Fruit fly (Drosophila melanogaster): ENCODE results near the gene Liprin-alpha.

Gene Liprin-alpha

DNA sequence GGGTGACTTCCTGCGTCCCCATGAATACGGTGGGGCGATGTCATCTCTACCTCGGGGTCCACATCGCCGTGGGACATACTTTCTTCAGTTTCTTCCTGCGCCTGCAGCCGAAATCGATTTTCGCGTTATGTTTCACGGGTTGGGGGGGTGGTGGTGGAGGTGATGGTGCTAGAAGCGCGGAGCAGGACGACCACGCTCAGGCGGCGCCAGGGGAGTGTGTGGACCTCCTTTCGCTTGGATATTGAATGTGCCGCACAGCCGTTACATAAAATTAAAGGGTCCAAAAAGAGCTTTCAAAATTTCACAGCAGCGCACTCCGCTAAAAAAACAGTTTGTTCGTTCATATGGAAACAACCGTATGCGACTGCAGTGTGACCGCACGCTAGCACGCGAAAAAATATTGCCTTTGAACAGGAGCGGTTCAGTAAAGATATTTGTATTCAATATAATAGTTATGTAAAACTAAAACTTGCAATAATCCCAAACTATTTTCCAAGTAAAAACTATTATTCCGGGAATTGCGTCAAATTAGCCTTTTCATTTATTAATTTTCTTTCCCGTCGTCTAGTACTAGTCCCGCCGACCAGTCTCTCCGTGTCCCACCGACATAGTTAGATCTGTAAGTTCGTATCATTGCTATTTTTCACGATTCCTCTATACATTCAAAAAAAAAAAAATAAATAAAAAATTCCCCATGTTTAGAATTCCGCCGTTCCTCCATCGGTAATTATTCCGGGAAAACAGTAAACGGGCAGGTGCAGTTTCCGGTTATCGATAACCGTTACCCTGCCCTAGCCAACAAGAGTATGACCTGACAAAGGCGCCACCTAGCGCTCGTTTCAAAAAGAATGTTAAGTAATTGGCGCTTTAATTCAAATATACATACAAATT lies 39.5 kb upstream of the Liprin-alpha start, which contains the start of gene Nhe3 (continued):
- TF ChIP-seq CG9139 (GFP tag; optimal IDR thresholded peaks at IDR 0.05) (no peak), Ets96B (tag; optimal IDR thresholded peaks at IDR 0.05) (no peak), Sox14 (GFP tag; optimal IDR thresholded peaks at IDR 0.05) (peak; percentile 84), CG6792 (GFP tag; optimal IDR thresholded peaks at IDR 0.05) (peak; percentile 79), CG6854 (GFP tag; optimal IDR thresholded peaks at IDR 0.05) (peak; percentile 9), CG6163 (GFP tag; IDR thresholded peaks at IDR 0.05) (peak; percentile 80; the same call in 2 of the 3 replicates), pdm3 (GFP tag; optimal IDR thresholded peaks at IDR 0.05) (peak; percentile 32), CG8119 (GFP tag; IDR thresholded peaks at IDR 0.05) (no peak; the same call in 2 of the 3 replicates), CG8319 (GFP tag; optimal IDR thresholded peaks at IDR 0.05) (peak; percentile 70), OdsH (GFP tag; optimal IDR thresholded peaks at IDR 0.05) (no peak), CG11294 (GFP tag; IDR thresholded peaks at IDR 0.05) (peak; percentile 62; the same call in 1 of the 2 replicates), Gug (GFP tag; IDR thresholded peaks at IDR 0.05) (peak; percentile 40), CG10631 (GFP tag; optimal IDR thresholded peaks at IDR 0.05) (no peak), Hr39 (GFP tag; optimal IDR thresholded peaks at IDR 0.05) (peak; percentile 86), Met (GFP tag; optimal IDR thresholded peaks at IDR 0.05) (peak; percentile 27), CG31627 (GFP tag; optimal IDR thresholded peaks at IDR 0.05) (peak; percentile 85), CG4318 (GFP tag; optimal IDR thresholded peaks at IDR 0.05) (no peak), CG15336 (GFP tag; IDR thresholded peaks at IDR 0.05) (peak; percentile 61; the same call in 1 of the 2 replicates), CG11902 (GFP tag; optimal IDR thresholded peaks at IDR 0.05) (peak; percentile 94), acj6 (GFP tag; optimal IDR thresholded peaks at IDR 0.05) (peak; percentile 82), spab (GFP tag; optimal IDR thresholded peaks at IDR 0.05) (no peak), Ets21C (GFP tag; optimal IDR thresholded peaks at IDR 0.05) (peak; percentile 73), dsx (GFP tag; optimal IDR thresholded peaks at IDR 0.05; ENCODE audit: poor library complexity, severe bottlenecking) (no peak), Eip93F (GFP tag; optimal IDR thresholded peaks at IDR 0.05) (peak; percentile 25), Blimp-1 (GFP tag; optimal IDR thresholded peaks at IDR 0.05) (peak; percentile 42), dac (GFP tag; optimal IDR thresholded peaks at IDR 0.05) (peak; percentile 45), CG1621 (tag; optimal IDR thresholded peaks at IDR 0.05) (peak; percentile 85), svp (GFP tag) (peak; percentile 87), Smox (GFP tag; optimal IDR thresholded peaks at IDR 0.05) (no peak), eg (GFP tag; IDR thresholded peaks at IDR 0.05) (peak; percentile 80)

DNA sequence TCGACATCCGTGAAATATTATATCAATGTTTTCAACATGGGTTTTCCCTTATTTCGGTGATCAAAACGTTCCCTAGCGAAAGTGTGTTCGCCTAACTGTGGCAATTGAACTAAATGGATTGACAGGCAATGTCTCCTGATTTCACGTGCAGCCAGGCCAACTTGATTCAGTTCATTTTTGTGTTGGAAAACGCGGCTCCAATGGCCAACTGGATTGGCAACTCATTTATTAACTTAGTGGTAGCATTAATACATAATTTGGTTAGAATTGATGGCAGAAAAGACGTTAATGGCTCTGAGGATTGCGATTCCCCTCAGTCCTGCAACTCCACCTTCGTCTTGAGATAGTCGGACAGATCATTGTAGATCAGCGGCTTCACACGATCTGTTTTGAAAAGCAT lies 37.1 kb upstream of the Liprin-alpha start, which contains the start of gene CG11327:
CG11327 (minus strand) TSS at position 101 of the 400 bp plus-strand sequence.
- no peak for TF ChIP-seq CG15336 (GFP tag; IDR thresholded peaks at IDR 0.05)
- no peak for TF ChIP-seq Lpt (GFP tag; optimal IDR thresholded peaks at IDR 0.05)
- no peak for TF ChIP-seq acj6 (GFP tag; optimal IDR thresholded peaks at IDR 0.05)
- no peak for TF ChIP-seq dsx (GFP tag; optimal IDR thresholded peaks at IDR 0.05; ENCODE audit: poor library complexity, severe bottlenecking)
- TF ChIP-seq CG6808 (GFP tag; optimal IDR thresholded peaks at IDR 0.05): no peak
- TF ChIP-seq fd59A (GFP tag; optimal IDR thresholded peaks at IDR 0.05): no peak

DNA sequence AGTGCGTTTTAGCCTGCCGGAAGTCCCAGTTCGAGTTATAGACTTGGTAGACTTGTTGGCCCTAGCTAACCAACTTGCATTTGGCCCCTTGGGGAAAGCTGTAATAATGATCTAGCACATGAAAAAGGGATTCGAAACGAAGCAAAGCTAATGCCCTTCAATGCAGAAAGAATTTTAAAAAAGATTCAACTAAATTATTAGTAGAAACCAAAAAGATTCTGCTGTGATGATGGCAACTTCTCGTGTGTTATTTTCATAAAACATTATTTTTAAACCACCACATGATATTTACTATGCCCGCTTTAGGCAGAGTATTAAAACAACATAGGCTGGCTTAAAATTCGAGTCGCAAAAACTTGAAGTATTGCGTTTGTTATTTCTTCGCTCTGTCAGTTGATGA lies 31.7 kb upstream of the Liprin-alpha start:
- no peak for TF ChIP-seq CG1621 (tag; optimal IDR thresholded peaks at IDR 0.05)
- no peak for TF ChIP-seq fd59A (GFP tag; optimal IDR thresholded peaks at IDR 0.05)
- TF ChIP-seq Ets96B (tag; optimal IDR thresholded peaks at IDR 0.05): peak; percentile 8
- peak; percentile 31 for TF ChIP-seq Eip78C (GFP tag)
- TF ChIP-seq CG10669 (GFP tag; optimal IDR thresholded peaks at IDR 0.05): peak; percentile 14
- no peak for TF ChIP-seq CG3032 (tag; optimal IDR thresholded peaks at IDR 0.05)
- TF ChIP-seq CG10631 (GFP tag; optimal IDR thresholded peaks at IDR 0.05): peak; percentile 36
- TF ChIP-seq Hr39 (GFP tag; optimal IDR thresholded peaks at IDR 0.05): peak; percentile 15
- TF ChIP-seq Lpt (GFP tag; optimal IDR thresholded peaks at IDR 0.05): no peak
- peak; percentile 27 for TF ChIP-seq pdm3 (GFP tag; optimal IDR thresholded peaks at IDR 0.05)
- no peak for TF ChIP-seq ss (GFP tag; optimal IDR thresholded peaks at IDR 0.05)
- TF ChIP-seq acj6 (GFP tag; optimal IDR thresholded peaks at IDR 0.05): peak; percentile 20
- no peak for TF ChIP-seq lz (GFP tag; optimal IDR thresholded peaks at IDR 0.05)
- TF ChIP-seq CG6854 (GFP tag; optimal IDR thresholded peaks at IDR 0.05): no peak
- TF ChIP-seq CG9139 (GFP tag; optimal IDR thresholded peaks at IDR 0.05): no peak
- TF ChIP-seq CG8119 (GFP tag; IDR thresholded peaks at IDR 0.05): peak; percentile 48; the same call in 1 of the 3 replicates
- TF ChIP-seq Smox (GFP tag; optimal IDR thresholded peaks at IDR 0.05): peak; percentile 1
- no peak for TF ChIP-seq dsx (GFP tag; optimal IDR thresholded peaks at IDR 0.05; ENCODE audit: poor library complexity, severe bottlenecking)
- TF ChIP-seq svp (GFP tag): no peak
- no peak for TF ChIP-seq net (GFP tag; optimal IDR thresholded peaks at IDR 0.05)
- no peak for TF ChIP-seq Hr38 (GFP tag; optimal IDR thresholded peaks at IDR 0.05)
- TF ChIP-seq esn (GFP tag; optimal IDR thresholded peaks at IDR 0.05): no peak
- no peak for TF ChIP-seq CG6276 (GFP tag; optimal IDR thresholded peaks at IDR 0.05)
- no peak for TF ChIP-seq CG4318 (GFP tag; optimal IDR thresholded peaks at IDR 0.05)
- peak; percentile 39; the same call in 1 of the 2 replicates for TF ChIP-seq CG15336 (GFP tag; IDR thresholded peaks at IDR 0.05)
- TF ChIP-seq OdsH (GFP tag; optimal IDR thresholded peaks at IDR 0.05): peak; percentile 22
- TF ChIP-seq Ets21C (GFP tag; optimal IDR thresholded peaks at IDR 0.05): no peak
- TF ChIP-seq CG3919 (GFP tag; optimal IDR thresholded peaks at IDR 0.05): peak; percentile 14

All from whole organism, prepupa.